Worm (Caenorhabditis elegans) whole organism, L4/young adult: ENCODE results near the gene ptp-5.1.

Experiments used
- W03F9.2 ChIP-seq: fragments of 150-350 bp; optimal IDR thresholded peaks from 2 replicates; lab custom pipeline; 2014; ENCODE audit warnings: missing biosample characterization, missing genetic modification characterization
- dao-5 ChIP-seq: sonication (generic microtip); optimal IDR thresholded peaks from 2 replicates; lab custom pipeline; 2016; ENCODE audit warnings: missing genotype, missing genetic modification characterization, moderate library complexity, missing compliant biosample characterization
- him-1 ChIP-seq: sonication (generic microtip); optimal IDR thresholded peaks from 2 replicates; lab custom pipeline; 2016; ENCODE audit warnings: missing genotype, missing genetic modification reagents, missing genetic modification characterization, missing compliant biosample characterization

DNA sequence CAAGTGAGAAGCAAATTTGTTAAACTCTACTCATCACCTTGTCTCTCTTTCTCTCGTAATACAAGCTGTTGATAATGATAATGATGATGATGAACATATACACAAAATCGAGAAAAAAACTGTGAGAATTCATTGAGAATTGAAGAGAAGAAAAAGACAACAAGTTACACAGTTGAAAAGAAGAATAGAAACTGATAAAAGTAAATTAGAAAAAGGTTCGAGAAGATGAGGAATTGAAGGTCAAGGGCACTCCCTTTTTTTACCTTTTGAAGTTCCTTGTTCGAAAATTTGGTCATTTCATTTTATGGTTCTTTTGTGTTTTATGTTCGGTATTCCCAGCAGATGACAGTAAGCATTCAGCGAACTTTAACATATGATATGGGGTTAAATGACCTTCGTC, 50.2 kb downstream of the ptp-5.1 start:
- TF ChIP-seq W03F9.2 (tag; lab: Kevin White, UChicago) (no peak), him-1 (no peak), dao-5 (tag; lab: Kevin White, UChicago) (no peak)
